Worm (Caenorhabditis elegans) whole organism, L1 larva: ENCODE measurements around the gene C17C3.24.
A peak's percentile ranks its signal among the peaks of the same experiment; 100 is the strongest.

ENCODE experiments used
- C04F5.9 ChIP-seq: sonication (generic microtip); optimal IDR thresholded peaks from 2 replicates; lab custom pipeline; 2016; ENCODE audit warnings: missing genetic modification characterization, missing compliant biosample characterization
- C16A3.4 ChIP-seq: fragments of 150-350 bp; optimal IDR thresholded peaks from 2 replicates; lab custom pipeline; 2014; ENCODE audit warnings: missing biosample characterization, missing genetic modification characterization
- aha-1 ChIP-seq: fragments of 150-350 bp; optimal IDR thresholded peaks from 2 replicates; lab custom pipeline; 2014; ENCODE audit warnings: missing biosample characterization, missing genetic modification characterization
- alr-1 ChIP-seq: fragments of 200-800 bp; sonication (Bioruptor generic); optimal IDR thresholded peaks from 2 replicates; lab custom pipeline; 2018; ENCODE audit warnings: borderline replicate concordance, mild to moderate bottlenecking, missing genetic modification characterization, missing compliant biosample characterization
- aly-2 ChIP-seq: fragments of 150-350 bp; optimal IDR thresholded peaks from 2 replicates; lab custom pipeline; 2014; ENCODE audit warnings: missing biosample characterization, missing genetic modification characterization
- blmp-1 ChIP-seq: fragments of 150-350 bp; optimal IDR thresholded peaks from 2 replicates; lab custom pipeline; 2014; ENCODE audit warnings: missing biosample characterization, missing genetic modification characterization
- ceh-8 ChIP-seq: fragments of 200-800 bp; sonication (Bioruptor generic); optimal IDR thresholded peaks from 2 replicates; lab custom pipeline; 2018; ENCODE audit warnings: mild to moderate bottlenecking, missing genetic modification characterization, moderate library complexity, missing compliant biosample characterization
- ceh-88 ChIP-seq: fragments of 200-800 bp; sonication (Bioruptor generic); IDR thresholded peaks from 2 replicates; pipeline ENCODE4 v1.3.6; 2022; ENCODE audit warnings: missing genetic modification characterization, missing compliant biosample characterization
- dsc-1 ChIP-seq: sonication (generic microtip); optimal IDR thresholded peaks from 2 replicates; lab custom pipeline; 2016; ENCODE audit warnings: mild to moderate bottlenecking, missing genetic modification characterization, missing compliant biosample characterization
- efl-1 ChIP-seq, 4 experiments: fragments of 150-350 bp; optimal IDR thresholded peaks in 3 of 4; peaks in 1 of 4; 1 replicate in 1 of 4; 2 replicates in 3 of 4; lab custom pipeline; 2014; ENCODE audit warnings: missing biosample characterization in 2 of 4, missing genetic modification characterization in 2 of 4, missing genetic modification reagents in 2 of 4
- efl-3 ChIP-seq: fragments of 200-800 bp; sonication (Bioruptor generic); optimal IDR thresholded peaks from 2 replicates; lab custom pipeline; 2018; ENCODE audit warnings: mild to moderate bottlenecking, missing genetic modification characterization, missing compliant biosample characterization
- egl-13 ChIP-seq: sonication (generic microtip); optimal IDR thresholded peaks from 2 replicates; lab custom pipeline; 2016; ENCODE audit warnings: missing genotype, missing genetic modification reagents, missing genetic modification characterization, missing compliant biosample characterization
- elt-2 ChIP-seq: sonication (generic microtip); optimal IDR thresholded peaks from 2 replicates; lab custom pipeline; 2016; ENCODE audit warnings: missing genetic modification characterization, mild to moderate bottlenecking, inconsistent platforms, missing compliant biosample characterization, missing genetic modification reagents
- elt-3 ChIP-seq, 6 experiments: fragments of 150-350 bp in 1 of 6; sonication (generic microtip); optimal IDR thresholded peaks; 2 replicates each; lab custom pipeline; 2017 to 2018; ENCODE audit warnings: missing biosample characterization in 6 of 6, missing genetic modification characterization in 6 of 6, inconsistent platforms in 1 of 6
- fos-1 ChIP-seq: fragments of 150-350 bp; optimal IDR thresholded peaks from 2 replicates; lab custom pipeline; 2014; ENCODE audit warnings: missing biosample characterization, missing genetic modification characterization
- grh-1 ChIP-seq: fragments of 200-800 bp; sonication (Bioruptor generic); IDR thresholded peaks from 2 replicates; pipeline ENCODE4 v1.3.6; 2022; ENCODE audit warnings: missing genetic modification reagents, missing genetic modification characterization, missing compliant biosample characterization
- hlh-4 ChIP-seq: sonication (generic microtip); optimal IDR thresholded peaks from 2 replicates; lab custom pipeline; 2016; ENCODE audit warnings: mild to moderate bottlenecking, missing genetic modification characterization, missing compliant biosample characterization
- hpl-2 ChIP-seq: fragments of 150-350 bp; optimal IDR thresholded peaks from 2 replicates; lab custom pipeline; 2014; ENCODE audit warnings: missing biosample characterization, missing genetic modification reagents, missing genetic modification characterization
- irx-1 ChIP-seq: sonication (generic microtip); optimal IDR thresholded peaks from 2 replicates; lab custom pipeline; 2016; ENCODE audit warnings: missing genetic modification characterization, missing compliant biosample characterization
- isw-1 ChIP-seq: fragments of 200-800 bp; sonication (Bioruptor generic); IDR thresholded peaks from 2 replicates; pipeline ENCODE4 v1.3.6; 2022; ENCODE audit warnings: missing genetic modification characterization, missing compliant biosample characterization
- jun-1 ChIP-seq: fragments of 150-350 bp; optimal IDR thresholded peaks from 2 replicates; lab custom pipeline; 2014; ENCODE audit warnings: missing biosample characterization, missing genetic modification reagents, missing genetic modification characterization
- lin-13 ChIP-seq: fragments of 150-350 bp; optimal IDR thresholded peaks from 2 replicates; lab custom pipeline; 2014; ENCODE audit warnings: missing biosample characterization, missing genetic modification reagents, missing genetic modification characterization
- lin-35 ChIP-seq, 2 experiments: fragments of 150-350 bp; optimal IDR thresholded peaks; 2 replicates each; lab custom pipeline; 2014; ENCODE audit warnings: missing biosample characterization in 2 of 2, missing genetic modification characterization in 2 of 2, missing genetic modification reagents in 2 of 2
- lin-39 ChIP-seq: fragments of 150-350 bp; optimal IDR thresholded peaks from 2 replicates; lab custom pipeline; 2014; ENCODE audit warnings: missing biosample characterization, missing genetic modification reagents, missing genetic modification characterization
- lsy-2 ChIP-seq, 2 experiments: fragments of 150-350 bp; optimal IDR thresholded peaks; 2 replicates each; lab custom pipeline; 2014; ENCODE audit warnings: missing biosample characterization in 2 of 2, missing genetic modification characterization in 2 of 2
- mab-9 ChIP-seq: fragments of 200-800 bp; sonication (Bioruptor generic); IDR thresholded peaks from 2 replicates; pipeline ENCODE4 v1.3.6; 2022; ENCODE audit warnings: missing genetic modification reagents, missing genetic modification characterization, missing compliant biosample characterization
- mep-1 ChIP-seq: fragments of 150-350 bp; optimal IDR thresholded peaks from 2 replicates; lab custom pipeline; 2014; ENCODE audit warnings: missing biosample characterization, missing genetic modification characterization
- nhr-11 ChIP-seq: fragments of 150-350 bp; optimal IDR thresholded peaks from 2 replicates; lab custom pipeline; 2014; ENCODE audit warnings: missing biosample characterization, missing genetic modification characterization
- nhr-12 ChIP-seq: sonication (generic microtip); optimal IDR thresholded peaks from 2 replicates; lab custom pipeline; 2017; ENCODE audit warnings: missing biosample characterization, missing genetic modification characterization
- nhr-19 ChIP-seq: fragments of 200-800 bp; sonication (Bioruptor generic); conservative IDR thresholded peaks from 2 replicates; pipeline ENCODE4 v1.3.6; 2022; ENCODE audit warnings: missing genetic modification characterization, missing compliant biosample characterization
- nhr-20 ChIP-seq: sonication (generic microtip); optimal IDR thresholded peaks from 2 replicates; lab custom pipeline; 2016; ENCODE audit warnings: mild to moderate bottlenecking, missing genetic modification characterization, missing compliant biosample characterization
- nhr-237 ChIP-seq: fragments of 150-350 bp; optimal IDR thresholded peaks from 2 replicates; lab custom pipeline; 2014; ENCODE audit warnings: missing biosample characterization, missing genetic modification characterization
- nhr-28 ChIP-seq: fragments of 150-350 bp; optimal IDR thresholded peaks from 2 replicates; lab custom pipeline; 2014; ENCODE audit warnings: missing biosample characterization, missing genetic modification characterization
- nhr-47 ChIP-seq: sonication (generic microtip); optimal IDR thresholded peaks from 2 replicates; lab custom pipeline; 2016; ENCODE audit warnings: mild to moderate bottlenecking, missing genetic modification characterization, moderate library complexity, missing compliant biosample characterization
- nhr-71 ChIP-seq: sonication (generic microtip); optimal IDR thresholded peaks from 2 replicates; lab custom pipeline; 2016; ENCODE audit warnings: mild to moderate bottlenecking, missing genetic modification characterization, moderate library complexity, missing compliant biosample characterization
- nhr-76 ChIP-seq: sonication (generic microtip); optimal IDR thresholded peaks from 2 replicates; lab custom pipeline; 2017; ENCODE audit warnings: missing biosample characterization, missing genetic modification characterization
- nhr-84 ChIP-seq: sonication (generic microtip); optimal IDR thresholded peaks from 2 replicates; lab custom pipeline; 2017; ENCODE audit warnings: missing biosample characterization, missing genetic modification characterization
- nhr-85 ChIP-seq: sonication (generic microtip); peaks from one replicate; lab custom pipeline; 2016; ENCODE audit warnings: missing genetic modification characterization, inconsistent platforms, missing compliant biosample characterization
- pax-3 ChIP-seq: fragments of 200-800 bp; sonication (Bioruptor generic); optimal IDR thresholded peaks from 2 replicates; lab custom pipeline; 2018; ENCODE audit warnings: mild to moderate bottlenecking, missing genetic modification characterization, moderate library complexity, missing compliant biosample characterization
- rnt-1 ChIP-seq: sonication (generic microtip); optimal IDR thresholded peaks from 2 replicates; lab custom pipeline; 2016; ENCODE audit warnings: mild to moderate bottlenecking, missing genetic modification characterization, moderate library complexity, missing compliant biosample characterization
- skn-1 ChIP-seq: fragments of 150-350 bp; optimal IDR thresholded peaks from 2 replicates; lab custom pipeline; 2014; ENCODE audit warnings: missing biosample characterization, missing genetic modification characterization
- snu-23 ChIP-seq: sonication (generic microtip); optimal IDR thresholded peaks from 2 replicates; lab custom pipeline; 2016; ENCODE audit warnings: missing genetic modification characterization, missing compliant biosample characterization
- swsn-7 ChIP-seq: sonication (generic microtip); optimal IDR thresholded peaks from 2 replicates; lab custom pipeline; 2016; ENCODE audit warnings: missing genetic modification characterization, missing compliant biosample characterization
- tlp-1 ChIP-seq: fragments of 150-350 bp; optimal IDR thresholded peaks from 2 replicates; lab custom pipeline; 2014; ENCODE audit warnings: missing biosample characterization, missing genetic modification characterization
- unc-130 ChIP-seq: fragments of 150-350 bp; optimal IDR thresholded peaks from 2 replicates; lab custom pipeline; 2017; ENCODE audit warnings: missing biosample characterization, missing genetic modification characterization, inconsistent platforms
- unc-62 ChIP-seq: fragments of 150-350 bp; optimal IDR thresholded peaks from 2 replicates; lab custom pipeline; 2014; ENCODE audit warnings: missing biosample characterization, missing genetic modification reagents, missing genetic modification characterization
- unc-86 ChIP-seq: sonication (generic microtip); optimal IDR thresholded peaks from 2 replicates; lab custom pipeline; 2016; ENCODE audit warnings: missing genetic modification characterization, missing compliant biosample characterization
- unc-98 ChIP-seq: fragments of 200-800 bp; sonication (Bioruptor generic); IDR thresholded peaks from 2 replicates; pipeline ENCODE4 v1.3.6; 2022; ENCODE audit warnings: missing genetic modification characterization, missing compliant biosample characterization
- xbp-1 ChIP-seq: sonication (generic microtip); optimal IDR thresholded peaks from 2 replicates; lab custom pipeline; 2016; ENCODE audit warnings: missing genetic modification characterization, missing compliant biosample characterization
- ztf-4 ChIP-seq: fragments of 150-350 bp; optimal IDR thresholded peaks from 2 replicates; lab custom pipeline; 2014; ENCODE audit warnings: missing biosample characterization, missing genetic modification characterization

The C17C3.24 gene

ce11 chrII:5544145-5544515, 2.5 kb upstream of the C17C3.24 start (continued):
- peak; percentile 5 for TF ChIP-seq dsc-1 (tag; lab: Kevin White, UChicago)
- peak; percentile 53 for TF ChIP-seq nhr-47 (tag; lab: Kevin White, UChicago)
- no peak for TF ChIP-seq mep-1 (tag; lab: Kevin White, UChicago)
- TF ChIP-seq xbp-1 (tag; lab: Kevin White, UChicago): peak; percentile 27
- TF ChIP-seq unc-130: no peak
- peak; percentile 26 for TF ChIP-seq skn-1 (tag; lab: Kevin White, UChicago)
- peak; percentile 66 for TF ChIP-seq nhr-85 (tag; lab: Kevin White, UChicago)
- TF ChIP-seq fos-1 (tag; lab: Kevin White, UChicago): no peak
- TF ChIP-seq nhr-84: peak; percentile 40
- TF ChIP-seq lin-35 (GFP tag; optimal IDR thresholded peaks at IDR 0.05; lab: Kevin White, UChicago): peak; percentile 15 to 59
- peak; percentile 70 for TF ChIP-seq snu-23
- TF ChIP-seq hpl-2 (GFP tag; lab: Kevin White, UChicago): no peak
- no peak for TF ChIP-seq pax-3
- no peak for TF ChIP-seq nhr-28 (tag; lab: Kevin White, UChicago)
- peak; percentile 79 for TF ChIP-seq nhr-71 (tag; lab: Kevin White, UChicago)
- TF ChIP-seq hlh-4 (tag; lab: Kevin White, UChicago): no peak
- peak; percentile 58 for TF ChIP-seq jun-1 (tag; lab: Kevin White, UChicago)
- peak; percentile 37 for TF ChIP-seq ztf-4
- peak; percentile 57 for TF ChIP-seq C04F5.9
- no peak for TF ChIP-seq mab-9 (GFP tag; lab: Robert Waterston, UW)
- peak; percentile 50 to 72 for TF ChIP-seq lsy-2 (tag; optimal IDR thresholded peaks at IDR 0.05; lab: Kevin White, UChicago)
- peak; percentile 9 for TF ChIP-seq nhr-76 (tag; lab: Kevin White, UChicago)
- TF ChIP-seq unc-86 (tag; lab: Kevin White, UChicago): no peak
- TF ChIP-seq nhr-20 (tag; lab: Kevin White, UChicago): peak; percentile 77
- TF ChIP-seq efl-3 (GFP tag; lab: Kevin White, UChicago): no peak
- TF ChIP-seq C16A3.4 (tag; lab: Kevin White, UChicago): peak; percentile 63
- TF ChIP-seq nhr-11 (tag; lab: Kevin White, UChicago): no peak
- TF ChIP-seq lin-13 (GFP tag; lab: Kevin White, UChicago): peak; percentile 31
- TF ChIP-seq elt-3 (tag; optimal IDR thresholded peaks at IDR 0.05; lab: Kevin White, UChicago): no peak
- no peak for TF ChIP-seq nhr-12
- TF ChIP-seq tlp-1 (tag; lab: Kevin White, UChicago): no peak
- no peak for TF ChIP-seq ceh-8 (GFP tag; lab: Kevin White, UChicago)
- no peak for TF ChIP-seq grh-1 (GFP tag; lab: Robert Waterston, UW)
- TF ChIP-seq blmp-1 (tag; lab: Kevin White, UChicago): no peak
- no peak for TF ChIP-seq irx-1 (tag; lab: Kevin White, UChicago)

- TF ChIP-seq snu-23 (peak; percentile 100), unc-62 (GFP tag; lab: Kevin White, UChicago) (peak; percentile 46), nhr-19 (GFP tag; lab: Robert Waterston, UW) (peak; percentile 99), egl-13 (tag; lab: Kevin White, UChicago) (peak; percentile 98), nhr-237 (tag; lab: Kevin White, UChicago) (peak; percentile 91), swsn-7 (tag; lab: Kevin White, UChicago) (peak; percentile 100), unc-98 (GFP tag; lab: Robert Waterston, UW) (peak; percentile 79), fos-1 (tag; lab: Kevin White, UChicago) (peak; percentile 97), alr-1 (tag; lab: Kevin White, UChicago) (no peak), ztf-4 (peak; percentile 99), aha-1 (tag; lab: Kevin White, UChicago) (peak; percentile 62), rnt-1 (tag; lab: Kevin White, UChicago) (peak; percentile 98), elt-2 (tag; lab: Kevin White, UChicago) (peak; percentile 100), nhr-71 (tag; lab: Kevin White, UChicago) (peak; percentile 100), nhr-47 (tag; lab: Kevin White, UChicago) (peak; percentile 100), ceh-88 (peak; percentile 98), efl-1 (optimal IDR thresholded peaks at IDR 0.05; lab: Kevin White, UChicago) (peak; percentile 92 to 93), efl-1 (GFP tag; optimal IDR thresholded peaks at IDR 0.05 in 1 of 2; lab: Kevin White, UChicago) (peak; percentile 80 to 98), ceh-8 (GFP tag; lab: Kevin White, UChicago) (peak; percentile 98), aly-2 (peak; percentile 99), lin-35 (GFP tag; optimal IDR thresholded peaks at IDR 0.05; lab: Kevin White, UChicago) (peak; percentile 86 to 94), efl-3 (GFP tag; lab: Kevin White, UChicago) (peak; percentile 83), lin-39 (tag; lab: Kevin White, UChicago) (peak; percentile 96), isw-1 (peak; percentile 98), jun-1 (tag; lab: Kevin White, UChicago) (peak; percentile 99), nhr-85 (tag; lab: Kevin White, UChicago) (peak; percentile 99), nhr-84 (peak; percentile 78), nhr-20 (tag; lab: Kevin White, UChicago) (peak; percentile 100)
Measured at ce11 chrII:5543476-5544144, 2.0 kb upstream of the C17C3.24 start.
